Worm (Caenorhabditis elegans): Measurements from ENCODE around the gene eef-1A.1.

eef-1A.1 gene

DNA sequence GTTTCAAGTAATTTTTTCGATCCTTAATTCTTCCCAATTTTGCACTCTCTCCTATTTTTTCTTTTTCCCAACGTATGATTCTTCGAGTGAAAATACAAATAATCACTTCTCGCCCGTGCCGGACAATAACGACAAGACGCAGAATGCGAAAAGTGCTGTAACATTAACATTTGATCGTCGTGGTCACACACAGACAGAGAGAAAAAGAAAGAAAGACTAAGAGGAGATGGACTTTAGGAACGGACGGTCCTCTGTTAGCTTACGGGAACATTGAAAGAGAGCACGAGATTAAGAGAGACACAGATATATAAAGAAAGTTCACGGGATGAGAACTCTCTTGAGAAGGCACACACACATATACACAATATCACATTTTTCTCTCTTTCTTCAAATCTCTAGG is 23.6 kb downstream of the eef-1A.1 start:
- TF ChIP-seq hlh-11 (tag; optimal IDR thresholded peaks at IDR 0.05) (peak; percentile 48), nhr-28 (tag; optimal IDR thresholded peaks at IDR 0.05) (peak; percentile 63), tag-97 (GFP tag; IDR thresholded peaks at IDR 0.05) (no peak), daf-16 (GFP tag; optimal IDR thresholded peaks at IDR 0.05) (no peak), daf-16 (tag; optimal IDR thresholded peaks at IDR 0.05) (peak; percentile 9), mxl-3 (GFP tag; optimal IDR thresholded peaks at IDR 0.05) (peak; percentile 26), hlh-30 (tag; optimal IDR thresholded peaks at IDR 0.05; ENCODE audit: insufficient read depth) (peak; percentile 86), gei-8 (GFP tag; optimal IDR thresholded peaks at IDR 0.05) (no peak), hif-1 (tag; optimal IDR thresholded peaks at IDR 0.05) (peak in 1 of 2 experiments; percentile 9), mdl-1 (tag; optimal IDR thresholded peaks at IDR 0.05) (peak in 1 of 2 experiments; percentile 16), dmd-6 (GFP tag; IDR thresholded peaks at IDR 0.05) (no peak), lsy-2 (tag; optimal IDR thresholded peaks at IDR 0.05) (peak in 1 of 2 experiments; percentile 21)

DNA sequence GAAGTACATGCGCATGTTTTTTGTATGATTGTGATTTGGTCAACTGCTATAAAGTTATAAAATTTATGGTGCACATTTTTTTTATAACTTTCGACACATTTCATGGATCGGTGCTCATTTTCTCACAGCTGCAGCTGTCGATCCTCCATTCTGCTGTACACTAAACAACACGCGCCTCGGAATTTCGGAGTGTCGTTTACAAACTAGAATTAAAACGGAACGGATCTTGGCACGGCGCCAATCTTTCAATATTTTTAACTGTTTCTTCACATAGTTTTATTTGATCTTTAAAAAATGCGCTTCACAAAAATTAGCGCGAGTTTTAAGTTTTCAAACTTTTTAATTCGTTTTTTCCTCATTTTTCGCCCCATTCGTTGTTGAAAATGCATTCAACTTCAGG is 25.1 kb downstream of the eef-1A.1 start, which contains the start of gene let-711:
TSS of gene let-711 (plus strand) at position 337 of the 400 bp plus-strand sequence.
- TF ChIP-seq nhr-77 (tag; optimal IDR thresholded peaks at IDR 0.05) (no peak), lin-15B (tag; optimal IDR thresholded peaks at IDR 0.05) (no peak), nhr-76 (tag; optimal IDR thresholded peaks at IDR 0.05) (no peak), pha-4 (GFP tag; IDR thresholded peaks at IDR 0.05) (no peak), pha-4 (tag; optimal IDR thresholded peaks at IDR 0.05) (no peak), aly-2 (tag; optimal IDR thresholded peaks at IDR 0.05) (no peak), nhr-28 (tag; optimal IDR thresholded peaks at IDR 0.05) (no peak), arid-1 (GFP tag; conservative IDR thresholded peaks at IDR 0.05) (no peak), saeg-2 (GFP tag; IDR thresholded peaks at IDR 0.05) (no peak), F49E8.2 (tag; optimal IDR thresholded peaks at IDR 0.05; ENCODE audit: borderline replicate concordance) (no peak), dpl-1 (GFP tag; optimal IDR thresholded peaks at IDR 0.05) (no peak), zfp-3 (GFP tag; conservative IDR thresholded peaks at IDR 0.05) (no peak), mxl-2 (GFP tag; conservative IDR thresholded peaks at IDR 0.05) (no peak), unc-130 (GFP tag; optimal IDR thresholded peaks at IDR 0.05) (no peak), nhr-41 (GFP tag; IDR thresholded peaks at IDR 0.05) (no peak), T20F7.1 (GFP tag; optimal IDR thresholded peaks at IDR 0.05) (peak; percentile 95), egl-27 (tag; optimal IDR thresholded peaks at IDR 0.05) (no peak), ceh-32 (tag; optimal IDR thresholded peaks at IDR 0.05; ENCODE audit: poor library complexity) (no peak), ces-1 (GFP tag; optimal IDR thresholded peaks at IDR 0.05) (no peak), ceh-44 (GFP tag; IDR thresholded peaks at IDR 0.05) (no peak), zip-11 (GFP tag; IDR thresholded peaks at IDR 0.05) (no peak), nhr-11 (tag; optimal IDR thresholded peaks at IDR 0.05) (no peak), hmg-1.1 (GFP tag; IDR thresholded peaks at IDR 0.05) (no peak), zfp-2 (tag; optimal IDR thresholded peaks at IDR 0.05) (no peak), Y48G9A.11 (GFP tag; IDR thresholded peaks at IDR 0.05) (peak; percentile 97), ceh-62 (tag; optimal IDR thresholded peaks at IDR 0.05) (no peak), mes-2 (tag; optimal IDR thresholded peaks at IDR 0.05; ENCODE audit: poor library complexity, severe bottlenecking) (peak; percentile 28), ama-1 (optimal IDR thresholded peaks at IDR 0.05) (no peak), mdl-1 (tag; optimal IDR thresholded peaks at IDR 0.05) (no peak), lsy-2 (tag; optimal IDR thresholded peaks at IDR 0.05) (peak in 1 of 2 experiments; percentile 27), zag-1 (tag; optimal IDR thresholded peaks at IDR 0.05) (no peak), lin-1 (GFP tag; IDR thresholded peaks at IDR 0.05) (no peak), hlh-30 (tag; optimal IDR thresholded peaks at IDR 0.05; ENCODE audit: insufficient read depth) (peak; percentile 4), aha-1 (tag) (peak; percentile 56), daf-16 (GFP tag; optimal IDR thresholded peaks at IDR 0.05) (no peak), daf-16 (tag; optimal IDR thresholded peaks at IDR 0.05) (peak; percentile 18), nhr-237 (tag; optimal IDR thresholded peaks at IDR 0.05) (no peak), skn-1 (tag; optimal IDR thresholded peaks at IDR 0.05) (no peak), unc-39 (tag; optimal IDR thresholded peaks at IDR 0.05) (no peak)
